Fruit fly (Drosophila melanogaster): ENCODE data around the gene CG16986.

DNA sequence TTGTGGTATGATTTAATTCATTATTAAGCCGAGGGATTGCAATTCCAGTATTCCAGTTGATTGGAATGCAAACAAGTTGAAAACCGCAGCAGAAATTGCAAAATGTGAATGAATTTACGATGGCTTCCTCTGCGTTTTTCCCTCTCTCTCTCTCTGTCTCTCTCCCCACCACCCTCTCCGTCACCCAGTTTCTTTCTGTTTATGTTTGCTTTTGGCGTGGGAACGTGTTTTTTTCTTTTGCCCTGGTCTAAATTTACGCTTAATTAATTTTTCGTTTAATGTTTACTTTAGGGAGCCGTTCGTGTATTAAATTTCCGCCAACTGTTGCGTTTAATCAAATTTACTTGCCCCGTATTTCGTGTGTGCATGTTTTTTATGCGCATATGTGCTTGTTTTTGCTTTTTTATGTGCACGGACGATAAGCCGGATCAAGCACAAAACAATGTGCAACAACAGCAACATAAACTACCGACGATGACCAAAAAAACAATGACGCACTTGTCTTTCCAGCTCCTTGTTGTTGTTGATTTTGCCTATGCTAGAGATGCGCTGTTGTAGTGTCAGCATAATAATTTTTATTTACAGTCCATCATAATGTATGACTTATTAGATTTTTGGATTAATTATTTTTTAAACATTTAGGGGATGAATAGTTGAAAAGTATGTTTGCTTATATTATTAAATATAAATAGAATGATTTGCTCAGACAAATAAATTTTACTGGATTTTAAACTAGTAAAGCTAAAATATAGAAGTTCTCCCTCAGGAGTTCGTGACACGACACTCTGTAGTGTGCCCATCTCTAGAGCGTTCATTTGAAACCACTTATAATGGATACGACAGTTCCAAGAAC is 10.0 kb upstream of the CG16986 start:
- no peak for TF ChIP-seq Dll (optimal IDR thresholded peaks at IDR 0.05)
- TF ChIP-seq CG8478 (optimal IDR thresholded peaks at IDR 0.05), result no peak
- no peak for TF ChIP-seq psq (optimal IDR thresholded peaks at IDR 0.05)
- TF ChIP-seq usp (GFP tag; optimal IDR thresholded peaks at IDR 0.05), result no peak
- no peak for TF ChIP-seq pan (optimal IDR thresholded peaks at IDR 0.05)
- TF ChIP-seq EcR (GFP tag; optimal IDR thresholded peaks at IDR 0.05), result no peak
